Worm (Caenorhabditis elegans): Measurements from ENCODE around the gene Y60A3A.21.

ce11 chrV:20034912-20035311 is 23.2 kb downstream of the Y60A3A.21 start:
- TF ChIP-seq ztf-29 (GFP tag; IDR thresholded peaks at IDR 0.05) (no peak), tab-1 (GFP tag; IDR thresholded peaks at IDR 0.05) (no peak), ztf-23 (GFP tag; IDR thresholded peaks at IDR 0.05) (no peak), klf-2 (GFP tag; conservative IDR thresholded peaks at IDR 0.05) (no peak), ref-1 (GFP tag; conservative IDR thresholded peaks at IDR 0.05) (no peak), flt-1 (GFP tag; IDR thresholded peaks at IDR 0.05) (no peak), med-1 (GFP tag; optimal IDR thresholded peaks at IDR 0.05; ENCODE audit: insufficient read depth) (no peak), cog-1 (tag; optimal IDR thresholded peaks at IDR 0.05) (no peak), T22C8.4 (GFP tag; IDR thresholded peaks at IDR 0.05) (no peak)
